Worm (Caenorhabditis elegans) whole organism, midembryonic: ENCODE results near the gene rpy-1.

Source experiments
- T22C8.4 ChIP-seq: fragments of 200-800 bp; sonication (Bioruptor generic); IDR thresholded peaks from 2 replicates; pipeline ENCODE4 v1.3.6; 2022; ENCODE audit warnings: missing genetic modification characterization, missing compliant biosample characterization
- cog-1 ChIP-seq: sonication (generic microtip); optimal IDR thresholded peaks from 2 replicates; lab custom pipeline; 2016; ENCODE audit warnings: missing genetic modification characterization, missing compliant biosample characterization
- klf-2 ChIP-seq: fragments of 200-800 bp; sonication (Bioruptor generic); conservative IDR thresholded peaks from 2 replicates; pipeline ENCODE4 v1.3.6; 2022; ENCODE audit warnings: missing genetic modification reagents, missing genetic modification characterization, missing compliant biosample characterization

- TF ChIP-seq klf-2 (GFP tag; lab: Robert Waterston, UW) (no peak), T22C8.4 (no peak), cog-1 (tag; lab: Kevin White, UChicago) (no peak)
These were observed 47.4 kb upstream of the rpy-1 start, which contains the start of gene F41G3.21 for ce11 chrII:6752850-6753249.
